Worm (Caenorhabditis elegans): ENCODE data around the gene C06C3.10.

C06C3.10 gene

DNA sequence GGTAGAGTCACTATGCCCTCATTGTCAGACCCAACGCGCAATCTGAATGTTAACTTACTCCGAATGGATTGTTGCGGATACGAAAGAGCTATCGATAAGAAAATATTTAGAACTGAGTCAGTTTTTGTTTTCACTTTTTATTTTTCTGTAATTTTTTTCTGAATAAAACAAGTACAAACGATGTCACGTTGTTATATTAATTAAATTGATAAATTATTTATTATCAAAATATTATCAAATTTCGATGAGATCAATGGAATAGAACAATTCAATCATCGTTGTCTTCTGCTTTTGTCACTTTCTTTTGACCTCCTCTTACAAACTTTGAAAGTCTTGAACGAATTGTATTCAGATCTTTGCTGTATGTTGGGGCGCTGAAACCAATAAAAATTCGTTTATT is 30.0 kb upstream of the C06C3.10 start, which contains the start of gene mpz-6:
Gene mpz-6 (minus strand): TSS at position 101 of the 400 bp plus-strand sequence.
- no peak for TF ChIP-seq ceh-28 (tag; optimal IDR thresholded peaks at IDR 0.05)

DNA sequence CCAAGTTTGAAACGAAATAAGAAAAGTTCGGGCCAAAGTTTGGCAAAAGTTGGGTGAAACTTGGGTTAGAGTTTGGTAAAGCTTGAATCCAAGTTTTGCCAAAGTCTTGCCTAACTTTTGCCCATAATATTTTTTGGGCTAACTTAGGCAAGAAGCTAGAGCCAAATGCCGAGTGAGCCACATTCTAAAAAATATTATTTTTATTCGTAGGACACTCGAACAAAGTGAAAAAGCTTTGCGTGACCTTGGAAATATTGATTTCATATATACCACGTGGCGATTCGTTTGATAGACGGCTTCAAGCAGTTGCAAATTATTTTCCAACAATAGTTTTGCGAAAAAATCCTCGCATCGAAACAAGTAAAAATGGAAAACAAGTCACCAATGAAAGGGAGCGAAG is 26.8 kb upstream of the C06C3.10 start, which contains the start of gene Y51B9A.5:
Gene Y51B9A.5 (plus strand): TSS at position 301 of the 400 bp plus-strand sequence.
- TF ChIP-seq ZK546.5 (tag; optimal IDR thresholded peaks at IDR 0.05) (no peak), egl-27 (tag; optimal IDR thresholded peaks at IDR 0.05) (no peak), egl-5 (tag; optimal IDR thresholded peaks at IDR 0.05) (no peak)

- no peak for TF ChIP-seq fos-1 (tag; optimal IDR thresholded peaks at IDR 0.05)
Observed at ce11 chrII:9403087-9403486, 26.0 kb upstream of the C06C3.10 start, which contains the start of gene Y51B9A.6. Y51B9A.6 (minus strand) TSS chrII:9403187.

ce11 chrII:9399746-9400145 is 22.7 kb upstream of the C06C3.10 start, which contains the start of gene Y51B9A.7:
Y51B9A.7 (plus strand) TSS chrII:9400046.
- TF ChIP-seq ceh-16 (tag; optimal IDR thresholded peaks at IDR 0.05) (no peak), R02D3.7 (tag; optimal IDR thresholded peaks at IDR 0.05) (no peak), fos-1 (tag; optimal IDR thresholded peaks at IDR 0.05) (no peak), nhr-76 (tag; optimal IDR thresholded peaks at IDR 0.05) (no peak), snpc-4 (tag; optimal IDR thresholded peaks at IDR 0.05) (no peak), lsy-12 (tag; optimal IDR thresholded peaks at IDR 0.05) (no peak), nhr-11 (tag; optimal IDR thresholded peaks at IDR 0.05) (no peak), nhr-43 (tag; optimal IDR thresholded peaks at IDR 0.05; ENCODE audit: poor library complexity, severe bottlenecking) (no peak), pha-4 (tag; optimal IDR thresholded peaks at IDR 0.05) (no peak), daf-12 (tag; optimal IDR thresholded peaks at IDR 0.05) (no peak), elt-1 (tag; optimal IDR thresholded peaks at IDR 0.05) (no peak), nfya-1 (tag; optimal IDR thresholded peaks at IDR 0.05; ENCODE audit: insufficient read depth) (no peak), mml-1 (tag; optimal IDR thresholded peaks at IDR 0.05) (no peak), lin-15B (tag; optimal IDR thresholded peaks at IDR 0.05) (no peak), mdl-1 (tag; optimal IDR thresholded peaks at IDR 0.05) (no peak), fkh-10 (GFP tag; optimal IDR thresholded peaks at IDR 0.05) (no peak)

DNA sequence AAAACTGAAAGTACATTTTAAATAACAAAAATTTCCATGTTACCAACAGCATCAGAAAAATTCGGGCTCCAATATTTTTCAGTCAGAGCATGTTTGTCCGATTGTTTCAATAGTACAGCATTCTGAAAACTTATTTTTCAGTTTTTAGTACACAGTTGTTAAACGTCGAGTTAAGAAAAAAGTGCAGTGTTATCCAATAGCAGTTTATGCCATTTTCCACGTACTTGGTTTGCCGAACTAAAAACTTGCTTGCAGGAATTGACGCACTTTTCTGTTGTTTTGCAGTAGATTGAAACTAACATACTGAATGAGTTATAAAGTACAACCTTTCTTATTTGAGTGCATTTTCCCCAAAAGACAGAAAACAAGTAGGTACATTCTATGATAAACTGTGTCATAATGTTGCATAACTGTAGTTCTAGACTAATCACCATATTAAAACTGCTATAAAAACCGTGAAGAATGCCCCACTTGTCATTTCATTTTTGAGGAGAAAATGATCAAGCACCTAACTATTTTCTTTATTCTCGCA is 21.4 kb upstream of the C06C3.10 start, which contains the start of the genes Y51B9A.14 and Y51B9A.8:
Gene Y51B9A.14 (minus strand): TSS at position 101 of the 532 bp plus-strand sequence.
Gene Y51B9A.8 (plus strand): TSS at position 482 of the 532 bp plus-strand sequence.
- TF ChIP-seq unc-62 (GFP tag; optimal IDR thresholded peaks at IDR 0.05) (no peak), snpc-4 (tag; optimal IDR thresholded peaks at IDR 0.05) (no peak), nhr-76 (tag; optimal IDR thresholded peaks at IDR 0.05) (no peak), ceh-16 (tag; optimal IDR thresholded peaks at IDR 0.05) (no peak), nfya-1 (tag; optimal IDR thresholded peaks at IDR 0.05; ENCODE audit: insufficient read depth) (no peak), R02D3.7 (tag; optimal IDR thresholded peaks at IDR 0.05) (no peak), ceh-82 (tag; optimal IDR thresholded peaks at IDR 0.05) (no peak), ztf-11 (tag; optimal IDR thresholded peaks at IDR 0.05) (no peak), nhr-11 (tag; optimal IDR thresholded peaks at IDR 0.05) (no peak), lin-15B (tag; optimal IDR thresholded peaks at IDR 0.05) (no peak), pha-4 (tag; optimal IDR thresholded peaks at IDR 0.05) (no peak), nhr-28 (tag; optimal IDR thresholded peaks at IDR 0.05) (no peak)

- TF ChIP-seq jun-1 (tag; optimal IDR thresholded peaks at IDR 0.05) (no peak), elt-2 (tag; optimal IDR thresholded peaks at IDR 0.05) (peak; percentile 22)
Observed at ce11 chrII:9397496-9397895, 20.4 kb upstream of the C06C3.10 start, which contains the start of gene Y51B9A.9. Y51B9A.9 (minus strand) TSS chrII:9397596.

- TF ChIP-seq lin-15B (tag; optimal IDR thresholded peaks at IDR 0.05): no peak
- TF ChIP-seq zag-1 (tag; optimal IDR thresholded peaks at IDR 0.05): no peak
- TF ChIP-seq aly-2 (tag; optimal IDR thresholded peaks at IDR 0.05): no peak
- no peak for TF ChIP-seq ceh-28 (tag; optimal IDR thresholded peaks at IDR 0.05)
- no peak for TF ChIP-seq eor-1 (tag; optimal IDR thresholded peaks at IDR 0.05)
- TF ChIP-seq snpc-4 (tag; optimal IDR thresholded peaks at IDR 0.05): no peak
- TF ChIP-seq R02D3.7 (tag; optimal IDR thresholded peaks at IDR 0.05): no peak
- no peak for TF ChIP-seq elt-1 (tag; optimal IDR thresholded peaks at IDR 0.05)
- TF ChIP-seq pha-4 (tag; optimal IDR thresholded peaks at IDR 0.05): no peak
- no peak for TF ChIP-seq ztf-11 (tag; optimal IDR thresholded peaks at IDR 0.05)
- TF ChIP-seq pqm-1 (tag; optimal IDR thresholded peaks at IDR 0.05): no peak
Observed at ce11 chrII:9392724-9393123, 15.7 kb upstream of the C06C3.10 start, which contains the start of gene lido-17. lido-17 (minus strand) TSS chrII:9392824.

All from whole organism, L3 larva.